Worm (Caenorhabditis elegans): ENCODE data around the gene W02G9.4.
"Not testable (repeated sequence)": the region's sequence is repeated elsewhere in the genome, so short reads cannot be mapped to it uniquely, and the experiment has no call there.

Gene W02G9.4

DNA sequence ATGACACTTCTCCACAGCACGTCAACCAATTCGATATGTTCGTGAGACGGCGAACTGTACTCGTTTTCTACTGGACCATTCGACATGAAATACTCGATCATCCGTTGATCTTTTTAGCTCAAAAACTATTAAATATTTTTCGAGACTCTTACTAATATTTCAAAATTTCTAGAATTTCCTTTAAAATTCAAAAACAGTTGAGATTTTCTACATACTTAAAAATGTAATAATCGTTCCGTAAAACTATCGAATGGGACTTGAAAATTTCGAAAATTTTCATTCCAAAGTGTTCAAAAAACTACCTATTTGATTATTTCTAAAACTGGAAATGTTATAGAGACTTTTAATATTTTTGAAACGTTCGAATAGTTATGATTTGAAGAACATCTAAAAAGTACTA is 41.3 kb upstream of the W02G9.4 start, which contains the start of gene sknr-1:
sknr-1 (minus strand) TSS at position 101 of the 400 bp plus-strand sequence.
- not testable (repeated sequence) for TF ChIP-seq F13H6.1 (tag; optimal IDR thresholded peaks at IDR 0.05); K09A11.1 (tag; optimal IDR thresholded peaks at IDR 0.05; ENCODE audit: insufficient read depth); unc-3 (GFP tag; conservative IDR thresholded peaks at IDR 0.05); unc-3 (tag; optimal IDR thresholded peaks at IDR 0.05)

DNA sequence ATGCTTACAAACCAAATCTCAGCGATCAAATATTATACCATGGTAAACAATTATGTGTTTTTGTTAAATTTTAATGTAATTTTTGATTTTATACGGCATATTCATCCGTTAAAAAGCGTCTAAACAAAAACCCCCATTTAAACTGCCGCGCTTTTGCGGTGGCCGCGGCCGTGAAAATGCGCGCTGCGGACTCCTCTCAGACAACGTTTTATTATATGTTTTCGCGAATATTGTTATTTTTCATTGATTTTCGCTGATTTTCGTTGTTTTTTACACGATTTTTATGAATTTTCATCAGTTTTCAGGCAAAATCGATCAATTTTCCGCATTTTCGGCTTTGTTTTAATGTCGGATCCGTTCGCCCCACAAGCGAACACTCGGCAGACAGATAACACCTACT is 28.2 kb upstream of the W02G9.4 start, which contains the start of gene W02H5.19:
W02H5.19 (plus strand) TSS at position 346 of the 400 bp plus-strand sequence.
- TF ChIP-seq ceh-18 (tag; optimal IDR thresholded peaks at IDR 0.05) (peak; percentile 40), hlh-13 (GFP tag; optimal IDR thresholded peaks at IDR 0.05) (peak; percentile 36), nhr-232 (tag; optimal IDR thresholded peaks at IDR 0.05) (no peak), ztf-16 (tag; optimal IDR thresholded peaks at IDR 0.05) (no peak), T23F11.4 (GFP tag; optimal IDR thresholded peaks at IDR 0.05) (no peak), elt-4 (tag; optimal IDR thresholded peaks at IDR 0.05) (no peak), hlh-6 (tag; optimal IDR thresholded peaks at IDR 0.05) (no peak), sox-4 (tag; optimal IDR thresholded peaks at IDR 0.05) (no peak), pha-4 (tag; optimal IDR thresholded peaks at IDR 0.05) (no peak), ceh-30 (tag; optimal IDR thresholded peaks at IDR 0.05) (no peak), fkh-10 (GFP tag; optimal IDR thresholded peaks at IDR 0.05) (no peak), unc-86 (tag; optimal IDR thresholded peaks at IDR 0.05) (no peak), rnt-1 (tag; optimal IDR thresholded peaks at IDR 0.05) (peak; percentile 84), elt-2 (tag; optimal IDR thresholded peaks at IDR 0.05) (peak; percentile 67), hlh-15 (tag; optimal IDR thresholded peaks at IDR 0.05) (no peak), ceh-19 (GFP tag; optimal IDR thresholded peaks at IDR 0.05) (no peak), ceh-34 (tag; optimal IDR thresholded peaks at IDR 0.05) (peak; percentile 60), ceh-45 (GFP tag; IDR thresholded peaks at IDR 0.05) (no peak), K02D7.2 (tag; optimal IDR thresholded peaks at IDR 0.05) (no peak), sdc-2 (tag; optimal IDR thresholded peaks at IDR 0.05) (peak; percentile 13), fax-1 (tag; optimal IDR thresholded peaks at IDR 0.05) (peak; percentile 57), ceh-48 (tag; optimal IDR thresholded peaks at IDR 0.05) (no peak), ceh-22 (tag; optimal IDR thresholded peaks at IDR 0.05) (no peak), sox-2 (GFP tag; IDR thresholded peaks at IDR 0.05) (no peak), odd-2 (tag; optimal IDR thresholded peaks at IDR 0.05) (no peak), K09A11.1 (tag; optimal IDR thresholded peaks at IDR 0.05; ENCODE audit: insufficient read depth) (no peak), ref-2 (tag; optimal IDR thresholded peaks at IDR 0.05) (peak; percentile 42), pag-3 (tag; optimal IDR thresholded peaks at IDR 0.05; ENCODE audit: borderline replicate concordance) (no peak), syd-9 (tag; optimal IDR thresholded peaks at IDR 0.05) (no peak), hlh-8 (tag; optimal IDR thresholded peaks at IDR 0.05) (peak; percentile 87), nhr-11 (tag; optimal IDR thresholded peaks at IDR 0.05) (no peak), ceh-31 (tag; optimal IDR thresholded peaks at IDR 0.05) (peak; percentile 97), unc-55 (GFP tag; optimal IDR thresholded peaks at IDR 0.05) (no peak), C08G9.2 (tag; optimal IDR thresholded peaks at IDR 0.05) (peak; percentile 96), ceh-2 (tag; optimal IDR thresholded peaks at IDR 0.05) (peak; percentile 91), C38D4.7 (GFP tag; optimal IDR thresholded peaks at IDR 0.05) (no peak), unc-42 (tag; optimal IDR thresholded peaks at IDR 0.05) (peak; percentile 46), ceh-24 (tag; optimal IDR thresholded peaks at IDR 0.05) (no peak), che-1 (tag; optimal IDR thresholded peaks at IDR 0.05) (no peak), pat-9 (tag; optimal IDR thresholded peaks at IDR 0.05) (no peak), Y22D7AL.16 (tag; optimal IDR thresholded peaks at IDR 0.05) (no peak), pha-2 (tag; optimal IDR thresholded peaks at IDR 0.05) (peak; percentile 16), fkh-6 (tag; optimal IDR thresholded peaks at IDR 0.05) (peak; percentile 11), ceh-14 (tag; optimal IDR thresholded peaks at IDR 0.05) (peak; percentile 67), ceh-9 (tag; optimal IDR thresholded peaks at IDR 0.05) (no peak), mec-3 (tag; optimal IDR thresholded peaks at IDR 0.05; ENCODE audit: borderline replicate concordance) (peak; percentile 86), ahr-1 (tag; optimal IDR thresholded peaks at IDR 0.05) (peak; percentile 41), tbx-2 (tag; optimal IDR thresholded peaks at IDR 0.05) (peak; percentile 87)
